Worm (Caenorhabditis elegans): ENCODE data around the gene T09F5.2.

DNA sequence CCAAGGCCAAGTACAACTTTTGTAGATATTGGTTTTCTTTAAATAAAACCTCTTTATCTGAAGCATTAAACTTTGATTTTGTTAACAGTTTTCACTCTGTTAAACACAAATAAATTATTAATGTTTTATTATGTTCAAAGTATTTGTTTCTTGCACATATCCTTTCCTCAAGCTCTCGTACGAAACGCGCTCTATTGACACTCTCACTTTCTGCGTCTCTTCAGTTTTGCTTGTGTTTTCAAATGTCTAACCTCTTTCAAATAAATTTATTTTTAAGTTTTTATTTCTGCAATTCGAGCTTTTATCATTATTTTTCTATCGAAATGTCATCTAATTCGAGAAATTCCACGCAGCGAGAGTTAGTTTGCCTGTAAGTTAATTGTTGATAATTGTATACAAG is 7.0 kb upstream of the T09F5.2 start, which contains the start of gene K08F9.4:
- TF ChIP-seq jun-1 (tag; optimal IDR thresholded peaks at IDR 0.05) = no peak
- peak; percentile 100 for TF ChIP-seq blmp-1 (tag; optimal IDR thresholded peaks at IDR 0.05)
- no peak for TF ChIP-seq unc-98 (GFP tag; IDR thresholded peaks at IDR 0.05)
- peak; percentile 82 to 83 for TF ChIP-seq efl-1 (optimal IDR thresholded peaks at IDR 0.05)
- TF ChIP-seq efl-1 (GFP tag; optimal IDR thresholded peaks at IDR 0.05 in 1 of 2) = peak; percentile 72 to 95
- TF ChIP-seq unc-30 (tag; optimal IDR thresholded peaks at IDR 0.05) = no peak
